Worm (Caenorhabditis elegans): ENCODE measurements around the gene C30G12.2.

ce11 chrII:7305558-7305957, 15.3 kb downstream of the C30G12.2 start, which contains the start of gene brf-1:
- no peak for TF ChIP-seq che-1 (tag; optimal IDR thresholded peaks at IDR 0.05)
- no peak for TF ChIP-seq ceh-48 (tag; optimal IDR thresholded peaks at IDR 0.05)
- TF ChIP-seq rnt-1 (tag; optimal IDR thresholded peaks at IDR 0.05), result no peak

Data from whole organism, late embryonic.